Worm (Caenorhabditis elegans): ENCODE measurements around the gene gei-6.
A peak's percentile ranks its signal among the peaks of the same experiment; 100 is the strongest.

gei-6 gene

DNA sequence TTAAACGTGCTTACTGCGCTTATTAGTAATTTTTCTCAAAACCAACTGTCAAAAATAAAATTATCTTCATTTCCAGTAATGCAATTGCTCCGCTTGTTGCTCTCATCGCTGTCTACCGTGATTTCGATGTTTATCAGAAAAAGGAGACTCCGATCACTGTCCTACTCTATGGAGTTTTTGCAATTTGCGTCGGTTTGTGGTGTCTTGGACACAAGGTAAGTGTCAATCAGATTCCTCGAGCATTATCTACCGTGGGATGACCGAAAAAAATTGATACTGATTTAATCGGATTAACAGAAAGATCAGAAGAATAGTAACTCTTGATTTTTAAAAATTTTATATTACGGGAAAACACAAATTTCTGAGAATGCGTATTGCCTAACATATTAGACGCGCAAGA lies 43.4 kb downstream of the gei-6 start:
- TF ChIP-seq dmd-6 (GFP tag; IDR thresholded peaks at IDR 0.05) = peak; percentile 60
- no peak for TF ChIP-seq zfp-3 (GFP tag; conservative IDR thresholded peaks at IDR 0.05)
- TF ChIP-seq F49E8.2 (tag; optimal IDR thresholded peaks at IDR 0.05; ENCODE audit: borderline replicate concordance) = no peak
- no peak for TF ChIP-seq nhr-10 (tag; optimal IDR thresholded peaks at IDR 0.05)
- TF ChIP-seq Y105C5A.15 (GFP tag; IDR thresholded peaks at IDR 0.05) = no peak
- no peak for TF ChIP-seq fkh-10 (GFP tag; optimal IDR thresholded peaks at IDR 0.05)
- TF ChIP-seq F37D6.2 (tag; optimal IDR thresholded peaks at IDR 0.05) = no peak
- no peak for TF ChIP-seq ZK546.5 (tag; optimal IDR thresholded peaks at IDR 0.05)
- TF ChIP-seq daf-16 (GFP tag; optimal IDR thresholded peaks at IDR 0.05) = peak in 1 of 2 experiments; percentile 4
- peak; percentile 32 for TF ChIP-seq daf-16 (tag; optimal IDR thresholded peaks at IDR 0.05)
- TF ChIP-seq ceh-82 (tag; optimal IDR thresholded peaks at IDR 0.05) = no peak
- TF ChIP-seq F26F4.8 (GFP tag; conservative IDR thresholded peaks at IDR 0.05) = no peak
- TF ChIP-seq nhr-6 (tag; optimal IDR thresholded peaks at IDR 0.05) = no peak

- TF ChIP-seq hlh-11 (tag; optimal IDR thresholded peaks at IDR 0.05) = peak; percentile 52
- TF ChIP-seq dve-1 (tag; optimal IDR thresholded peaks at IDR 0.05; ENCODE audit: insufficient read depth) = peak; percentile 25
- TF ChIP-seq F49E8.2 (tag; optimal IDR thresholded peaks at IDR 0.05; ENCODE audit: borderline replicate concordance) = no peak
- TF ChIP-seq lin-1 (GFP tag; IDR thresholded peaks at IDR 0.05) = peak; percentile 75; the same call in 1 of the 2 replicates
- TF ChIP-seq nhr-77 (tag; optimal IDR thresholded peaks at IDR 0.05) = peak; percentile 49
- peak; percentile 69 for TF ChIP-seq dmd-6 (GFP tag; IDR thresholded peaks at IDR 0.05)
- peak; percentile 69 for TF ChIP-seq pqm-1 (tag; optimal IDR thresholded peaks at IDR 0.05)
- TF ChIP-seq pha-4 (GFP tag; IDR thresholded peaks at IDR 0.05) = no peak
- TF ChIP-seq pha-4 (tag; optimal IDR thresholded peaks at IDR 0.05) = no peak
- no peak for TF ChIP-seq lin-15B (tag; optimal IDR thresholded peaks at IDR 0.05)
- TF ChIP-seq ztf-11 (tag; optimal IDR thresholded peaks at IDR 0.05) = no peak
- peak; percentile 75 for TF ChIP-seq nhr-28 (tag; optimal IDR thresholded peaks at IDR 0.05)
- no peak for TF ChIP-seq daf-16 (GFP tag; optimal IDR thresholded peaks at IDR 0.05)
- peak; percentile 37 for TF ChIP-seq daf-16 (tag; optimal IDR thresholded peaks at IDR 0.05)
- TF ChIP-seq ceh-82 (tag; optimal IDR thresholded peaks at IDR 0.05) = no peak
Observed at ce11 chrV:7186599-7186998, 44.0 kb downstream of the gei-6 start.

DNA sequence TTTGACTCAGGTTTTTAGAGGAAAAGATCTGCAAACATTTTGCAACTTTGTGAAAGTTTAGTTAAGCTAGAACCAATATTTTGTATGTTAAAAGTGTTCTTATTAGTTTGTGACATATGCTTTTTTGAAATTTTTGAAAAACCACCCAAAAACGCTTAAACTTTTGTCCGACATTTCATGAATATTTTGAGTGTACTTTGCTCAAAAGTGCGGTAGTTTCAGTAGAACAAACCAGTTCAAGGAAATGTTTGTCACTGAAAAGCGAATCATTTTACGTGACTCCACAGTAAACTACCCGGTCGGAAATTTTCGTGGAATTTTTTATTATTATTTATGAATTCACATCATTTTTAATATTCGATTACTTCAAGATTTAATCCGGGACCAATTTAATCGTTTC lies 46.1 kb downstream of the gei-6 start, which contains the start of gene pitr-5:
TSS of gene pitr-5 (plus strand) at position 301 of the 400 bp plus-strand sequence.
- TF ChIP-seq daf-8 (GFP tag; IDR thresholded peaks at IDR 0.05) (no peak), ZK337.2 (GFP tag; IDR thresholded peaks at IDR 0.05) (no peak)

- TF ChIP-seq lin-13 (GFP tag; optimal IDR thresholded peaks at IDR 0.05) = no peak
- no peak for TF ChIP-seq ZK546.5 (tag; optimal IDR thresholded peaks at IDR 0.05)
- TF ChIP-seq unc-130 (GFP tag; optimal IDR thresholded peaks at IDR 0.05) = no peak
- TF ChIP-seq duxl-1 (tag; optimal IDR thresholded peaks at IDR 0.05; ENCODE audit: poor library complexity) = no peak
- TF ChIP-seq ztf-11 (tag; optimal IDR thresholded peaks at IDR 0.05) = no peak
- no peak for TF ChIP-seq fkh-10 (GFP tag; optimal IDR thresholded peaks at IDR 0.05)
- no peak for TF ChIP-seq tag-97 (GFP tag; IDR thresholded peaks at IDR 0.05)
- TF ChIP-seq rbr-2 (tag; optimal IDR thresholded peaks at IDR 0.05) = no peak
- TF ChIP-seq dpl-1 (GFP tag; optimal IDR thresholded peaks at IDR 0.05) = peak; percentile 1
- peak; percentile 72 for TF ChIP-seq aha-1 (tag)
- TF ChIP-seq nhr-237 (tag; optimal IDR thresholded peaks at IDR 0.05) = no peak
- no peak for TF ChIP-seq nhr-42 (GFP tag; IDR thresholded peaks at IDR 0.05)
- no peak for TF ChIP-seq skn-1 (tag; optimal IDR thresholded peaks at IDR 0.05)
- no peak for TF ChIP-seq mep-1 (tag; optimal IDR thresholded peaks at IDR 0.05)
- TF ChIP-seq F37D6.2 (tag; optimal IDR thresholded peaks at IDR 0.05) = no peak
- no peak for TF ChIP-seq lin-39 (tag; optimal IDR thresholded peaks at IDR 0.05)
- TF ChIP-seq mes-2 (tag; optimal IDR thresholded peaks at IDR 0.05; ENCODE audit: poor library complexity, severe bottlenecking) = peak; percentile 47
Observed at ce11 chrV:7178843-7179242, 51.8 kb downstream of the gei-6 start, which contains the start of gene cpsf-2. TSS of gene cpsf-2 (plus strand) at chrV:7179172.

Measured in whole organism, L4 larva.